Fruit fly (Drosophila melanogaster): Measurements from ENCODE around the gene Pur-alpha.

The Pur-alpha gene

dm6 chr4:557879-558202, at the start of gene Pur-alpha:
Gene Pur-alpha (plus strand): TSS chr4:558016.
- no peak for TF ChIP-seq noc (tag; optimal IDR thresholded peaks at IDR 0.05)

- no peak for TF ChIP-seq noc (tag; optimal IDR thresholded peaks at IDR 0.05)
Observed at dm6 chr4:508405-508955, 49.3 kb upstream of the Pur-alpha start.

DNA sequence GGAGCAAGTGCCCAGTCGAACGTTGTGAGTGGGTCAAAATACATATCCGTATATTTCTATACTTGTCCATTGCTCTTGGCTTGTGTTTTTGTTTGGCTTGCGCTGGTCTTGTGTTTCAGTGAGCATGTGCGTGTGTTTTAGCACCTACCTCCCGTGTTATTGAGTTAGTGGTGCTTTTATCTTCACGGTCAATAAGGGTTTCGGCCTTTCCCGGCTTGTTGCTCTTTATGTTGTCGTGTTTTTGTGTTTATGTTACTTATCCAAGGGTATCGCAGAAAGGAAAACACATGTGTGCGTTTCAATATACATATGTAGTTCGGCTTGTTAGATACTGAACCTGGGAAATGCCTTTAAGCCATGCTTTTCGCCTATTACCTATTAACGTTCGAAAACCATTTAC, 48.0 kb upstream of the Pur-alpha start:
- no peak for TF ChIP-seq noc (tag; optimal IDR thresholded peaks at IDR 0.05)

DNA sequence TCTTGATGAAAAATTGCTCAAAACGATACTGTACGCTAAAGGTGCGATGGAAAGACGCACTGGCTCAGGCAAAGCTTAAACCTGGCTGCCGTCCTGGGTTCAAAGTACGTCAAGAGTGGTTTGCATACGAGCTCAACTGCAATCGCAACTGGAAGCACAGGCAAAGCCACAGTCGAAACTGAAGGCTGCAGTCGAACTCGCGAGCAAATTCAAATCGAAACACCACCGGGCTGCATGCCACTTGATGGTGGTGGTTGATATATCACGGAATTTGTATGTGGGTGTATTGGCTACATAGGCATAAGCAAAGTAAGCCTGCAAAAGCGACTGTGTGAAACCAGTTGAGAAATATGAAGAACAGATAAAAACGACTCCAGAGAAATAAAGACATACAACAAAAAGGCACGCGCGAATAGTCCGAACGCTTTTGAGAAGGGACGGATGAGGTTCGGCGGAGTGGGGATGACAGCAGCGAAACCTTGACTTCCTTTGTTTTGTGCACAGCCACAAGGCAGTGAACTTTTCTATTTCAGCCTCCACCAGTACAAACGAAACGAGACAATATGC, 38.3 kb upstream of the Pur-alpha start:
- no peak for TF ChIP-seq noc (tag; optimal IDR thresholded peaks at IDR 0.05)

- TF ChIP-seq noc (tag; optimal IDR thresholded peaks at IDR 0.05), result no peak
Observed at dm6 chr4:554758-555157, 3.1 kb upstream of the Pur-alpha start.

DNA sequence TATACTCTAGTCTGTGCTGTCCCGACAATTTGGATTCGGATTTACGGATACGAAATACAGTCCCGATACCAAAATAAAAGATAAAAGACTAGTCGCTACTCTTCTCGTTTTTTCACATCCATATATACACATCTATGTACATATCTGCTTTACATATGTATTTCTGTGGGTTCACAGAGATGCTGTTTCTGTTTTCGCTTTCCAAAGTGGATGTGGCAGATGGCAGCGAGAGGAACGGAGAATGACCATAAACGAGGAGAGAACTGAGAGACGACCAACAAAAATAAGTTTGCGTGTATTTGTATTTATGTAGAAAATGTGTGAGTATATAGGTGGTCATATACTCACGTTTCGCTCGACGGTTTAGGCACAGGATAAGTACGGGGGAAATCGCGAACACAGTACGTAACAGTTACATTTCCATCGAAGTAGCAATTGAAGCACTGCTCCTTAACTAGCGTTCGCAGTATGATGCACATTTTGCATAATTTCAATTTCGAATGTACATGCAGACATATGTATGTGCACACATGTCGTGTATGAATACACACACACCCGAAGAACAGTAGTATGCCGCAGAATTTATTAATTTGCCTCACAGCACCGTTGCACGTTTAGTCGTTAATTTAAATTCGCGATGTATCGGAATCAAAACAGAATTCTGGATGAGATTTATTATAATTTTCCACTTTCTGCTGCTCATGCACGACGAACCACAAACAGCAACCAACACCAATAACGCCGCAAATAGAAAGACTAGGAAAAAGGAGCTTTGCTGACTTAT, 529 bp upstream of the Pur-alpha start, which contains the start of gene Tdg:
Gene Tdg, minus strand, starts transcription at position 760 of the 784 bp plus-strand sequence.
- no peak for TF ChIP-seq noc (tag; optimal IDR thresholded peaks at IDR 0.05)

dm6 chr4:558456-558855, 640 bp downstream of the Pur-alpha start:
- no peak for TF ChIP-seq noc (tag; optimal IDR thresholded peaks at IDR 0.05)

DNA sequence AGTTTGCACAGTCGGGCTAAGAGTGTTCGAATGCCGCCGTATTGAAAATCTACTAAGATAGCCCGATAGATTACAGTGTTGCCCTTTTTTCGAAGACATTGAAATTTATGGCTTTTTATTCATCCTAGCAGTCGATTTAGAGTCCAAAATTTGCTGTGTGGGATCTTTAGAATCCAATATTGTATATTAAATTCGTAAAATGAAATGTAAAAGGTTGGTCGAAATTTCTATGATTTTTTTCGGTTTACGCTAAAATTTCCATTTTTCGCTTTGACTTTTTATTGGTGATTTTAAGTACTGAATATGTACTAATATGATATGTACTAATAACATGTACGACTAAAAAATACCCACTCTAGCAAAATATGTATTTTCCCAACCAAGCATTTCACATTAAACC, 9.5 kb downstream of the Pur-alpha start:
- no peak for TF ChIP-seq noc (tag; optimal IDR thresholded peaks at IDR 0.05)

dm6 chr4:570404-571302, 12.8 kb downstream of the Pur-alpha start:
- no peak for TF ChIP-seq noc (tag; optimal IDR thresholded peaks at IDR 0.05)

DNA sequence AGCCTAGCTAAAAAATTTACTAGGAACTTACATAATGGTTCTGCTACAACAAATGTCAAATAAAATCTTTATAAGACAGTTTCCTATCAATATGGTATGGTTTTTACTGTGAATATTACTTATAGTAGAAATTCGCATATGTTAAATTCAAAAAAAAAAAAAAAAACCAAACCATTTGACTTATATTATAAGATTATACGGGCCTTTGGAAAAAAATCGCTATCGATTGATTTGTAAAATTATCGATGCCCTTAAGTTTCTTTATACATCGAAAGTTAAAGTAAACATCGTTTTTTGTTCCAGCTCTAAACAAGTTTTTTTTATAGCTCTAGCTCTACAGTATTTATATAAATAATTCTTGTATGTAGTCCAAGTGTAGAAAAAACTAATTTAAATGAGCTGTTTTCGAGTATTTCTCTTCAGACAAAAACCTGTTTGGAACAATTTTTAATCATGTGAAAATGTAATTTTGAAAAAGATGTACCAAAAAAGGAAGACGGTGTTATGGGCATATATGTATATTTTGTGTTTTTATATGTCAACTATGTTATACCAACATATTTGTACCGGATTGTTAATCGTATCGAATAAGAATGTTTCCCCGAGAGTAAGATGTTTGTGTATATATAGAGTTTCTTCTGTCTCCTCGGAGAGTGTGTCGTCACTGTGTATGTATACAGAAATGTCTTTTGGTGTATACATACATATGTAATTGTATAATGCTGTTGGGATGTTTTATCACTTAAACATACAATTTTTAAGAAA, 13.9 kb downstream of the Pur-alpha start, which contains the start of the genes ND-49 and Ephrin:
Gene ND-49, minus strand, starts transcription at position 51 of the 765 bp plus-strand sequence.
Gene Ephrin, plus strand, starts transcription at position 252 of the 765 bp plus-strand sequence.
- TF ChIP-seq noc (tag; optimal IDR thresholded peaks at IDR 0.05), result no peak

dm6 chr4:576439-576838, 18.6 kb downstream of the Pur-alpha start:
- no peak for TF ChIP-seq noc (tag; optimal IDR thresholded peaks at IDR 0.05)

dm6 chr4:582836-583235, 25.0 kb downstream of the Pur-alpha start, which contains the start of gene CG1909:
Gene CG1909 (plus strand): TSS chr4:583108.
- no peak for TF ChIP-seq noc (tag; optimal IDR thresholded peaks at IDR 0.05)

DNA sequence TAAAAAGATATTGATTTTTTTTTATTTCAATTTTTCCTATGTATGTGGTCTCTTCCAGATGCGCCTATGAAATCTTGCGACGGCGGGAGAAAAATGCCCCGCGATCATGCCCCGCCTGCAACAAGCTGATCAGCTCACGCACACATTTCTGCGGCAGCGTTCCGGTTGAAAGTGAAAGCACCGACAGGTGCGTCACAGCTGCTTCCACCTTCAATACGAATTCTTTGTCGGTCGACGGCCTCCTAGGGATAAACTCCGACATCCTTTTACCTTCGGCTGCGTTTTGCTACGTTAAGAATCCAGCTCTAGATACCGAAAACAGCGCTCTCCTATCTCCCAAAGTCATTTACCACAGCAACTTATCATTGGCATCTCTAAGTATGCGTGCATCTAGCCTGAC, 30.7 kb downstream of the Pur-alpha start:
- TF ChIP-seq noc (tag; optimal IDR thresholded peaks at IDR 0.05), result no peak

DNA sequence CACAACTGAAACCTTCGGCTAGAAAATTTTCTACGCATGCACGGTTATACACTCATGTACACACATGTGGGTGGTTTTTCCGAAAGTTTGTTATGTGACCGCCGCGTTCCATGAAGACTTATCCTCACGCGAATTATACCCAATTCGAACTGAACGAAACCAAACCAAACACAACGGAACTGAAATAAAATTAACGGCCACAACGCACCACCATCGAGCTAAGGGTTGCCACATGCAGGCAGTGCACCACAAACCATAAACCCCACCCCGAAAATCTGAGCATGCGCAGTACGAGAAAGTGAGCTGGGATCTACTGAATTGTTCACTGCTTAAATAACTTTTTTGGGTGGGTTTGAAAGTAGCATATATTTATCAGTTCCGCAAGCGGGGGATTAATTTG, 49.7 kb downstream of the Pur-alpha start, which contains the start of gene onecut:
Gene onecut, minus strand, starts transcription at position 152 of the 400 bp plus-strand sequence.
- TF ChIP-seq noc (tag; optimal IDR thresholded peaks at IDR 0.05), result no peak

Measured in whole organism, larva.